Fruit fly (Drosophila melanogaster): ENCODE results near the gene CG8086.

CG8086 gene

DNA sequence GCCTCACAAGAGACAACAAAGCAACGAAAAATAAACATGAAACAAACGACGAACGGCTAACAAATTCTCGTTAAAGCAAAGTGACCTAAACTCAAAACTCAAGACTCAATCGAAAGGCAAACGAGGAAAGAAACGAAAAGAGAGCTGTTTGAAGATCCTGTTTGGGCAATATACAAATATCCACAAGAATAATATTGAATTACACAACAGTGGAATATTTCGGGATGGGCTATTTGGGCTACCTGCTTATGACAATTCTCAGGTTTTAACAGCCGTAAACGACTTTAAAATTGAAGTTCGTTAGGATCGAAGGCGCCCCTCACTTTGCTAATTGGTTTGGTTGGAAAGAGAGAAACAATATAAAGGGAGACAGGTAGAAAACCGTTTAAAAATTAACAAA lies 19.0 kb upstream of the CG8086 start:
- peak; percentile 23 for TF ChIP-seq twi (tag; optimal IDR thresholded peaks at IDR 0.05)
- peak in 1 of 3 experiments; percentile 10 for TF ChIP-seq lola (GFP tag; optimal IDR thresholded peaks at IDR 0.05)
- TF ChIP-seq slp2 (GFP tag; optimal IDR thresholded peaks at IDR 0.05): no peak
- TF ChIP-seq CG33557 (GFP tag; optimal IDR thresholded peaks at IDR 0.05): peak; percentile 8
- TF ChIP-seq CG32767 (GFP tag; IDR thresholded peaks at IDR 0.05): no peak
- TF ChIP-seq GATAe (GFP tag; conservative IDR thresholded peaks at IDR 0.05): no peak
- peak; percentile 86 for TF ChIP-seq Kr (GFP tag; optimal IDR thresholded peaks at IDR 0.05)
- no peak for TF ChIP-seq sim (GFP tag; IDR thresholded peaks at IDR 0.05)
- no peak for TF ChIP-seq CG6689 (GFP tag; IDR thresholded peaks at IDR 0.05)
- TF ChIP-seq Lhr (GFP tag; optimal IDR thresholded peaks at IDR 0.05): no peak
- no peak for TF ChIP-seq al (GFP tag; IDR thresholded peaks at IDR 0.05)
- peak; percentile 70 for TF ChIP-seq dmrt11E (tag; optimal IDR thresholded peaks at IDR 0.05)
- TF ChIP-seq CG17829 (tag; optimal IDR thresholded peaks at IDR 0.05): no peak
- no peak for TF ChIP-seq Dip2 (GFP tag; IDR thresholded peaks at IDR 0.05)
- TF ChIP-seq Pdp1 (GFP tag; optimal IDR thresholded peaks at IDR 0.05): peak in 1 of 2 experiments; percentile 43
- peak; percentile 37 for TF ChIP-seq CG1603 (tag; optimal IDR thresholded peaks at IDR 0.05)
- peak; percentile 27 for TF ChIP-seq pros (GFP tag; optimal IDR thresholded peaks at IDR 0.05)
- TF ChIP-seq CG10959 (GFP tag; IDR thresholded peaks at IDR 0.05): 0 out of 2 replicates have a peak, but pooled peaks have one; percentile 33
- TF ChIP-seq CG13624 (GFP tag; optimal IDR thresholded peaks at IDR 0.05): no peak
- TF ChIP-seq insv (GFP tag; optimal IDR thresholded peaks at IDR 0.05): peak in 1 of 2 experiments; percentile 43
- peak; percentile 44 for TF ChIP-seq CG10209 (GFP tag; optimal IDR thresholded peaks at IDR 0.05)
- peak; percentile 21 for TF ChIP-seq CG14710 (tag; optimal IDR thresholded peaks at IDR 0.05)
- TF ChIP-seq nom (GFP tag; optimal IDR thresholded peaks at IDR 0.05): no peak
- no peak for TF ChIP-seq gt (GFP tag; IDR thresholded peaks at IDR 0.05)
- TF ChIP-seq Drgx (GFP tag; IDR thresholded peaks at IDR 0.05): no peak
- peak; percentile 32 for TF ChIP-seq odd (GFP tag; optimal IDR thresholded peaks at IDR 0.05)
- TF ChIP-seq CG7745 (tag; optimal IDR thresholded peaks at IDR 0.05): peak; percentile 80
- peak; percentile 81 for TF ChIP-seq sens (GFP tag)
- no peak for TF ChIP-seq CG11085 (GFP tag; IDR thresholded peaks at IDR 0.05)
- peak; percentile 3 for TF ChIP-seq CG12744 (GFP tag; optimal IDR thresholded peaks at IDR 0.05)
- TF ChIP-seq fd102C (GFP tag; optimal IDR thresholded peaks at IDR 0.05): peak; percentile 88
- TF ChIP-seq dimm (GFP tag; IDR thresholded peaks at IDR 0.05): no peak
- peak; percentile 43 for TF ChIP-seq CG8924 (tag; optimal IDR thresholded peaks at IDR 0.05)
- TF ChIP-seq D (optimal IDR thresholded peaks at IDR 0.05): no peak
- TF ChIP-seq D (GFP tag; optimal IDR thresholded peaks at IDR 0.05): peak; percentile 19
- TF ChIP-seq CG1233 (GFP tag; optimal IDR thresholded peaks at IDR 0.05): peak; percentile 45
- peak; percentile 85 for TF ChIP-seq CG15696 (tag; optimal IDR thresholded peaks at IDR 0.05)
- TF ChIP-seq CG8290 (GFP tag; optimal IDR thresholded peaks at IDR 0.05): no peak
- TF ChIP-seq CG8290 (tag; optimal IDR thresholded peaks at IDR 0.05): peak in 1 of 2 experiments; percentile 21
- no peak for TF ChIP-seq salm (tag; optimal IDR thresholded peaks at IDR 0.05)
- peak in 1 of 2 experiments; percentile 98 for TF ChIP-seq tll (GFP tag; optimal IDR thresholded peaks at IDR 0.05)
- TF ChIP-seq CG31365 (tag; optimal IDR thresholded peaks at IDR 0.05): no peak
- peak; percentile 56 for TF ChIP-seq Elba2 (GFP tag; optimal IDR thresholded peaks at IDR 0.05)
- TF ChIP-seq gsb-n (tag; optimal IDR thresholded peaks at IDR 0.05): peak; percentile 7
- peak; percentile 58; the same call in 1 of the 3 replicates for TF ChIP-seq CG2199 (GFP tag; IDR thresholded peaks at IDR 0.05)
- TF ChIP-seq tna (GFP tag; IDR thresholded peaks at IDR 0.05; ENCODE audit: partially characterized antibody): no peak
- peak; percentile 35 for TF ChIP-seq CG6813 (GFP tag; optimal IDR thresholded peaks at IDR 0.05)
- TF ChIP-seq CG15479 (GFP tag; optimal IDR thresholded peaks at IDR 0.05): peak; percentile 92
- 0 out of 2 replicates have a peak, but pooled peaks have one; percentile 45 for TF ChIP-seq chm (GFP tag; IDR thresholded peaks at IDR 0.05)
- peak; percentile 72 for TF ChIP-seq kni (GFP tag; optimal IDR thresholded peaks at IDR 0.05)

All from whole organism, embryonic.